Worm (Caenorhabditis elegans): ENCODE measurements around the gene F44D12.6.

- TF ChIP-seq ctbp-1 (GFP tag; IDR thresholded peaks at IDR 0.05) (no peak), hmg-1.1 (GFP tag; IDR thresholded peaks at IDR 0.05) (no peak), lin-15B (tag; optimal IDR thresholded peaks at IDR 0.05) (no peak), Y105C5A.15 (GFP tag; IDR thresholded peaks at IDR 0.05) (no peak), ces-1 (GFP tag; optimal IDR thresholded peaks at IDR 0.05) (no peak), snpc-1.2 (GFP tag; IDR thresholded peaks at IDR 0.05) (no peak), nhr-77 (tag; optimal IDR thresholded peaks at IDR 0.05) (no peak), ceh-82 (tag; optimal IDR thresholded peaks at IDR 0.05) (no peak), lin-13 (GFP tag; optimal IDR thresholded peaks at IDR 0.05) (no peak), arid-1 (GFP tag; conservative IDR thresholded peaks at IDR 0.05) (no peak), mep-1 (tag; optimal IDR thresholded peaks at IDR 0.05) (no peak)
Observed at ce11 chrIV:10068266-10068665, 35.1 kb downstream of the F44D12.6 start.

Data from whole organism, L4 larva.